Worm (Caenorhabditis elegans): ENCODE measurements around the gene Y61A9LA.4.

Gene Y61A9LA.4

DNA sequence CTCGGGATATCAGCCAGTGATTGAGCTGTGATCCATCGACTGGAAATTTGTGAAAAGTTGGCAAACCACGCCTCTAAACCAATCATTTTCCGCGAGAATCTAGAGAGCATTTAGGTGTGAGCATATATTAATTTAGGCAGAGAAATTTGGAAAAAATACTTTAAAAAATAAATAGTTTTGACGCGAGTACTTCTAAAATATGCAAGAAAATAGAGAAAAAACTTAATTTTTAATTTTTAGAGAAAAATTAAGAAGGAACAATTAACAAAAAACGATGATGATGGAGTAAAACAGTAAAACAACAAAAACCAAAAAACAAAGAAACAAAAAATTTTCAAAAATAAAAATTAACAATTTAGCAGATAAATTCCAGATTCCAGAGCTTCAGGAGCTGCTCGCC lies 46.3 kb downstream of the Y61A9LA.4 start, which contains the start of gene txt-6:
Gene txt-6, minus strand, starts transcription at position 101 of the 400 bp plus-strand sequence.
- TF ChIP-seq ztf-23 (GFP tag; IDR thresholded peaks at IDR 0.05) (no peak), flt-1 (GFP tag; IDR thresholded peaks at IDR 0.05) (no peak), cog-1 (tag; optimal IDR thresholded peaks at IDR 0.05) (no peak), tab-1 (GFP tag; IDR thresholded peaks at IDR 0.05) (no peak), ztf-29 (GFP tag; IDR thresholded peaks at IDR 0.05) (no peak), T22C8.4 (GFP tag; IDR thresholded peaks at IDR 0.05) (no peak), ref-1 (GFP tag; conservative IDR thresholded peaks at IDR 0.05) (no peak), med-1 (GFP tag; optimal IDR thresholded peaks at IDR 0.05; ENCODE audit: insufficient read depth) (no peak), klf-2 (GFP tag; conservative IDR thresholded peaks at IDR 0.05) (no peak)
